Worm (Caenorhabditis elegans): ENCODE measurements around the gene T24H10.4.

DNA sequence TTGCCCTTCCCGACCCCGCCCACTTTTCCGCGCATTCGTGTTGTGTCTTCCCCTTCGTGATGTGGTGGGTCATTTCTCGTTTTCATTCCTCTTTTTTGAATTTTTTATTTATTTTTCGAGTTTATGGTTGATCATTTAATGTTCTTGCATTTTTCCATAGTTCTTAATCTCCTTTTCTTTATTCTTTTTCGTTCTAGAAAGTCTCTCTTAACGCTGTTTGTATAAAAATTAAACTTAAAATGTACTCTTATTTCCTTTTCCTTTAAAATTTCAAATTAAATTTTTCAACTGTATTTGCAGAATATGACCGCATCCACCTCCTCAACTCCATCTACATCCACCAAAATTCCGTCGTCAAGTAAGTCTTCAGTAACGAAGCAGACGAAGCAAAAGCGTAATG is 23.0 kb upstream of the T24H10.4 start, which contains the start of gene hlh-3:
- TF ChIP-seq nhr-12 (tag; optimal IDR thresholded peaks at IDR 0.05) (no peak), sem-2 (GFP tag; optimal IDR thresholded peaks at IDR 0.05) (no peak), zip-8 (tag; optimal IDR thresholded peaks at IDR 0.05) (no peak), ces-1 (GFP tag; optimal IDR thresholded peaks at IDR 0.05) (no peak), sptf-1 (tag; optimal IDR thresholded peaks at IDR 0.05) (no peak), unc-39 (tag; optimal IDR thresholded peaks at IDR 0.05) (no peak), unc-62 (GFP tag; optimal IDR thresholded peaks at IDR 0.05) (no peak), elt-3 (tag; optimal IDR thresholded peaks at IDR 0.05) (no peak), pha-4 (tag; optimal IDR thresholded peaks at IDR 0.05) (no peak), snpc-4 (tag; optimal IDR thresholded peaks at IDR 0.05) (no peak), lsy-2 (tag; optimal IDR thresholded peaks at IDR 0.05) (no peak), unc-120 (tag; optimal IDR thresholded peaks at IDR 0.05; ENCODE audit: poor library complexity, severe bottlenecking) (no peak), ceh-83 (GFP tag; optimal IDR thresholded peaks at IDR 0.05) (no peak)

Measured in whole organism, mixed stage, embryonic.